Worm (Caenorhabditis elegans): ENCODE results near the gene srh-187.
"Not testable (repeated sequence)": the region's sequence is repeated elsewhere in the genome, so short reads cannot be mapped to it uniquely, and the experiment has no call there.

The srh-187 gene

ce11 chrV:7345494-7345893, 5.8 kb upstream of the srh-187 start, which contains the start of gene nhr-147:
Gene nhr-147 (plus strand): TSS chrV:7345794.
- not testable (repeated sequence) for TF ChIP-seq tbx-11 (GFP tag; IDR thresholded peaks at IDR 0.05); hmg-4 (GFP tag; optimal IDR thresholded peaks at IDR 0.05); ceh-36 (tag; optimal IDR thresholded peaks at IDR 0.05)

- TF ChIP-seq ceh-13 (GFP tag; optimal IDR thresholded peaks at IDR 0.05), result no peak
- no peak for TF ChIP-seq ceh-36 (tag; optimal IDR thresholded peaks at IDR 0.05)
- no peak for TF ChIP-seq pes-1 (GFP tag; IDR thresholded peaks at IDR 0.05)
- no peak for TF ChIP-seq tbx-37 (GFP tag; conservative IDR thresholded peaks at IDR 0.05)
- TF ChIP-seq hnd-1 (tag; optimal IDR thresholded peaks at IDR 0.05), result no peak
- TF ChIP-seq flt-1 (GFP tag; IDR thresholded peaks at IDR 0.05), result no peak
- TF ChIP-seq ama-1 (optimal IDR thresholded peaks at IDR 0.05), result no peak
- no peak for TF ChIP-seq scrt-1 (GFP tag; IDR thresholded peaks at IDR 0.05)
- TF ChIP-seq sea-1 (GFP tag; conservative IDR thresholded peaks at IDR 0.05), result no peak
- no peak for TF ChIP-seq B0310.2 (tag; optimal IDR thresholded peaks at IDR 0.05)
- no peak for TF ChIP-seq aly-1 (tag; optimal IDR thresholded peaks at IDR 0.05)
- no peak for TF ChIP-seq hmg-4 (GFP tag; optimal IDR thresholded peaks at IDR 0.05)
- no peak for TF ChIP-seq hmbx-1 (tag; optimal IDR thresholded peaks at IDR 0.05)
- TF ChIP-seq ets-7 (tag; optimal IDR thresholded peaks at IDR 0.05), result no peak
- TF ChIP-seq F13C5.2 (tag; optimal IDR thresholded peaks at IDR 0.05), result no peak
- no peak for TF ChIP-seq tra-4 (tag; optimal IDR thresholded peaks at IDR 0.05)
- TF ChIP-seq tbx-11 (GFP tag; IDR thresholded peaks at IDR 0.05), result no peak
These were observed 3.8 kb upstream of the srh-187 start, which contains the start of gene srh-244 for ce11 chrV:7343522-7343921. Gene srh-244 (plus strand): TSS chrV:7343822.

- TF ChIP-seq B0310.2 (tag; optimal IDR thresholded peaks at IDR 0.05), result no peak
- no peak for TF ChIP-seq aly-1 (tag; optimal IDR thresholded peaks at IDR 0.05)
- no peak for TF ChIP-seq ama-1 (optimal IDR thresholded peaks at IDR 0.05)
- TF ChIP-seq tbx-37 (GFP tag; conservative IDR thresholded peaks at IDR 0.05), result no peak
- TF ChIP-seq hnd-1 (tag; optimal IDR thresholded peaks at IDR 0.05), result no peak
- no peak for TF ChIP-seq tra-4 (tag; optimal IDR thresholded peaks at IDR 0.05)
- TF ChIP-seq tbx-11 (GFP tag; IDR thresholded peaks at IDR 0.05), result no peak
- no peak for TF ChIP-seq scrt-1 (GFP tag; IDR thresholded peaks at IDR 0.05)
These were observed 2.2 kb upstream of the srh-187 start, which contains the start of the genes nhr-263 and nhr-148 for ce11 chrV:7341942-7342341. Gene nhr-263 (minus strand): TSS chrV:7342042. Gene nhr-148 (plus strand): TSS chrV:7342156.

DNA sequence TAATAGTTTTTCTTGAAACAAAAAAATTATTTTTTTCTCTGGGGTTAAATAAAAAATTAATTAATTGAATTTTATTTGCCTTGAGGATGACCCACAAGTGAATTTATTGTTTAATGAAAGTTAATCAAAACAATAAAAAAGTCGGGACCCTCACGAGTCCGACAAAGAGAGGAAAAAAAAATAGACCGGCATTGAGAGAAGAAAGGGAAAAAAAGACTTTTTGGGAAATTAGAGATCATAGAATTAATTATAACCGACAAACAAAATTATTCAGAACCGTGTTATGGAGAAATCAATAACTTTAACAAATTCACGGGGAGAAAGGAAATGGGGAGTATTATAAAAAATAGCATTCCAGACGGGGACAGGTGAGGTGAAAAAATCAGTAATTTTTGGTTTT, 2.5 kb downstream of the srh-187 start, which contains the start of gene F10G2.7:
F10G2.7 (minus strand) TSS at position 101 of the 400 bp plus-strand sequence.
- not testable (repeated sequence) for TF ChIP-seq ets-7 (tag; optimal IDR thresholded peaks at IDR 0.05); tbx-37 (GFP tag; conservative IDR thresholded peaks at IDR 0.05); ceh-36 (tag; optimal IDR thresholded peaks at IDR 0.05)

DNA sequence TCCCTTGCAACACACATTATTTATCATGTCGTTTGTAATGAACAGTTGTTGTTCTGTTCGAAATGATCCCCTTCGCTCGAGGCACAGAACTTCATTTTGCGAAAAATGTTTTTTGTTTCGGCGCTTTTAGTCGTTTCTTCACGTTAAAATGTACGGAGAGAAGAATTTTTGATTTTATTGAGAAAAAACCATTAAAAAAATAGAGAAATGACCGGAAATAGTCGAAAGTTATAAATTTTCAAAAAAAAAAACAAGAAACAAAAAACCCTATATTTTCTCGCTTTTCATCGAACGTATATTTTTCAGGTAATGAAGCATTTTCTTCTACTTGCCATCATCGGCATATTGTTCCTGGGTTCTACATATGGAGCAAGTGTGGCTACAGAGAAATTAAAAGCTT, 7.5 kb downstream of the srh-187 start, which contains the start of gene F10G2.1:
F10G2.1 (plus strand) TSS at position 301 of the 400 bp plus-strand sequence.
- TF ChIP-seq pes-1 (GFP tag; IDR thresholded peaks at IDR 0.05) (no peak), scrt-1 (GFP tag; IDR thresholded peaks at IDR 0.05) (no peak), hnd-1 (tag; optimal IDR thresholded peaks at IDR 0.05) (no peak), F13C5.2 (tag; optimal IDR thresholded peaks at IDR 0.05) (no peak), ets-7 (tag; optimal IDR thresholded peaks at IDR 0.05) (no peak), flt-1 (GFP tag; IDR thresholded peaks at IDR 0.05) (no peak)

DNA sequence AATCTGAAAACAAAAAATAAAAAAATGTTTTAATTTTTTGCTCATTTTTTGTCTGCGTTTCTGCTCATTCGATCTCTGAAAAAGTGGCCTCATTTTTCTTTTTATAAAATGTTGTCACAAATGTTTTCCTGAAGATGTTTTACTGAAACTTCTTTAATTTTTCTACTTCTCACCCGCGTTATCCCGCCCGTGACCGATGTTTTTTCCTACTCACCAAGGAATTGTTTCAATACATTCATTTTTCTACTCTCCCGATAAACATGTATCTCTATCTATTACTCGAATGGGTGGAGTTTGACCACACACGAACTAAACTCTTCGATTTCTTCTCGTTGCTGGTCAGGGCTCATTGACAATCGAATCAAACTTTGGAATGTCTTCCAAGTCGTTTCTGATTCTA, 8.9 kb downstream of the srh-187 start, which contains the start of gene F10G2.2:
F10G2.2 (plus strand) TSS at position 301 of the 400 bp plus-strand sequence.
- TF ChIP-seq pes-1 (GFP tag; IDR thresholded peaks at IDR 0.05) (no peak), sea-1 (GFP tag; conservative IDR thresholded peaks at IDR 0.05) (no peak), tbx-11 (GFP tag; IDR thresholded peaks at IDR 0.05) (no peak)

- TF ChIP-seq ama-1 (optimal IDR thresholded peaks at IDR 0.05) (no peak), ceh-13 (GFP tag; optimal IDR thresholded peaks at IDR 0.05) (no peak), tbx-11 (GFP tag; IDR thresholded peaks at IDR 0.05) (no peak), tbx-37 (GFP tag; conservative IDR thresholded peaks at IDR 0.05) (no peak), hmg-4 (GFP tag; optimal IDR thresholded peaks at IDR 0.05) (no peak), F13C5.2 (tag; optimal IDR thresholded peaks at IDR 0.05) (no peak)
These were observed 11.6 kb downstream of the srh-187 start, which contains the start of gene clec-7 for ce11 chrV:7328092-7328491. Gene clec-7 (plus strand): TSS chrV:7328392.

DNA sequence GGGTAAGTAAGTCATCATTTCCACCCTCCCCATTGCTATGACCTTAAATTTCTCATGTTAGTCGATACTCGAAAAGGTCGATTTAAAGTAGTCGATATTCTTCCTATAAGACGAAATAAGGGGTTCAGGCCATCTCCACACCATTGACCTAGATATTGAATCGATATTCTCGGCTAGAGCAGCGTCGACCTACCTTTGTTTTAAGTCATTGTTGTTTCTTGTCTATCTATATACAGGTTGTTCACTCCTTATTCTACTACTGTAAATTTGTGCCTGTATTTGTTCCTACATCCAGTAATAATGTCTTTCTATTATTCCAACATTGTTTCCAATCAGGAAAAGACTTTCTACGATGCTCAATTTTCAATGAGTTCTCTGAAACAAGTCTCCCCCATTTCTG, 12.8 kb downstream of the srh-187 start, which contains the start of gene F10G2.4:
F10G2.4 (plus strand) TSS at position 301 of the 400 bp plus-strand sequence.
- TF ChIP-seq B0310.2 (tag; optimal IDR thresholded peaks at IDR 0.05) (no peak), tbx-37 (GFP tag; conservative IDR thresholded peaks at IDR 0.05) (no peak), pes-1 (GFP tag; IDR thresholded peaks at IDR 0.05) (no peak), aly-1 (tag; optimal IDR thresholded peaks at IDR 0.05) (no peak), hmg-4 (GFP tag; optimal IDR thresholded peaks at IDR 0.05) (no peak), ama-1 (optimal IDR thresholded peaks at IDR 0.05) (no peak), tbx-11 (GFP tag; IDR thresholded peaks at IDR 0.05) (no peak), scrt-1 (GFP tag; IDR thresholded peaks at IDR 0.05) (no peak)

- TF ChIP-seq F13C5.2 (tag; optimal IDR thresholded peaks at IDR 0.05) (no peak), ceh-36 (tag; optimal IDR thresholded peaks at IDR 0.05) (no peak), hmg-4 (GFP tag; optimal IDR thresholded peaks at IDR 0.05) (no peak), aly-1 (tag; optimal IDR thresholded peaks at IDR 0.05) (no peak), flt-1 (GFP tag; IDR thresholded peaks at IDR 0.05) (no peak), scrt-1 (GFP tag; IDR thresholded peaks at IDR 0.05) (no peak), tra-4 (tag; optimal IDR thresholded peaks at IDR 0.05) (no peak), hmbx-1 (tag; optimal IDR thresholded peaks at IDR 0.05) (no peak)
These were observed 14.4 kb downstream of the srh-187 start, which contains the start of gene srx-92 for ce11 chrV:7325285-7325684. Gene srx-92 (minus strand): TSS chrV:7325385.
